Worm (Caenorhabditis elegans) whole organism, L2 larva: Measurements from ENCODE around the gene atg-18.

Source experiments
- C34F6.9 ChIP-seq: fragments of 150-350 bp; optimal IDR thresholded peaks from 2 replicates; lab custom pipeline; 2014; ENCODE audit warnings: missing biosample characterization, missing genetic modification characterization
- F13H6.1 ChIP-seq: sonication (generic microtip); optimal IDR thresholded peaks from 2 replicates; lab custom pipeline; 2016; ENCODE audit warnings: missing genetic modification characterization, missing compliant biosample characterization
- R02D3.7 ChIP-seq: fragments of 150-350 bp; optimal IDR thresholded peaks from 2 replicates; lab custom pipeline; 2014; ENCODE audit warnings: missing biosample characterization, missing genetic modification characterization
- Y55F3AM.14 ChIP-seq: fragments of 200-800 bp; sonication (Bioruptor generic); optimal IDR thresholded peaks from 2 replicates; lab custom pipeline; 2018; ENCODE audit warnings: mild to moderate bottlenecking, missing genetic modification characterization, missing compliant biosample characterization
- ZK546.5 ChIP-seq: sonication (generic microtip); optimal IDR thresholded peaks from 2 replicates; lab custom pipeline; 2017; ENCODE audit warnings: missing biosample characterization, missing genetic modification characterization
- alr-1 ChIP-seq: fragments of 150-350 bp; optimal IDR thresholded peaks from 2 replicates; lab custom pipeline; 2014; ENCODE audit warnings: missing biosample characterization, missing genetic modification characterization
- aly-2 ChIP-seq: fragments of 150-350 bp; optimal IDR thresholded peaks from 2 replicates; lab custom pipeline; 2014; ENCODE audit warnings: missing biosample characterization, missing genetic modification characterization
- ama-1 ChIP-seq: fragments of 150-350 bp; optimal IDR thresholded peaks from 2 replicates; lab custom pipeline; 2018; ENCODE audit warnings: inconsistent platforms
- blmp-1 ChIP-seq: sonication (generic microtip); optimal IDR thresholded peaks from 2 replicates; lab custom pipeline; 2017; ENCODE audit warnings: missing genetic modification characterization, mild to moderate bottlenecking, missing compliant biosample characterization, antibody characterized with exemption, moderate library complexity; ENCODE audit not compliant: insufficient read depth
- ceh-16 ChIP-seq: fragments of 150-350 bp; optimal IDR thresholded peaks from 2 replicates; lab custom pipeline; 2014; ENCODE audit warnings: missing biosample characterization, missing genetic modification characterization
- ceh-82 ChIP-seq: fragments of 150-350 bp; optimal IDR thresholded peaks from 2 replicates; lab custom pipeline; 2014; ENCODE audit warnings: missing biosample characterization, missing genetic modification characterization
- crh-2 ChIP-seq: sonication (generic microtip); optimal IDR thresholded peaks from 2 replicates; lab custom pipeline; 2017; ENCODE audit warnings: missing biosample characterization, missing genetic modification characterization
- dmd-4 ChIP-seq: sonication (generic microtip); optimal IDR thresholded peaks from 2 replicates; lab custom pipeline; 2017; ENCODE audit warnings: missing biosample characterization, missing genetic modification characterization
- egl-27 ChIP-seq: sonication (generic microtip); optimal IDR thresholded peaks from 3 replicates; lab custom pipeline; 2017; ENCODE audit warnings: missing biosample characterization, missing genetic modification reagents, missing genetic modification characterization
- elt-1 ChIP-seq: fragments of 150-350 bp; optimal IDR thresholded peaks from 2 replicates; lab custom pipeline; 2014; ENCODE audit warnings: missing biosample characterization, missing genetic modification characterization
- elt-3 ChIP-seq: sonication (generic microtip); optimal IDR thresholded peaks from 2 replicates; lab custom pipeline; 2017; ENCODE audit warnings: missing biosample characterization, missing genetic modification characterization
- fos-1 ChIP-seq: fragments of 150-350 bp; optimal IDR thresholded peaks from 2 replicates; lab custom pipeline; 2014; ENCODE audit warnings: missing biosample characterization, missing genetic modification characterization
- gmeb-1 ChIP-seq: fragments of 150-350 bp; optimal IDR thresholded peaks from 2 replicates; lab custom pipeline; 2014; ENCODE audit warnings: missing biosample characterization, missing genetic modification characterization
- lin-11 ChIP-seq: fragments of 150-350 bp; sonication (generic microtip); optimal IDR thresholded peaks from 2 replicates; lab custom pipeline; 2014; ENCODE audit warnings: missing biosample characterization, missing genetic modification characterization, inconsistent platforms, mixed read lengths
- lin-13 ChIP-seq: fragments of 150-350 bp; optimal IDR thresholded peaks from 2 replicates; lab custom pipeline; 2014; ENCODE audit warnings: missing biosample characterization, missing genetic modification reagents, missing genetic modification characterization
- lin-39 ChIP-seq: fragments of 150-350 bp; optimal IDR thresholded peaks from 2 replicates; lab custom pipeline; 2014; ENCODE audit warnings: missing biosample characterization, missing genetic modification reagents, missing genetic modification characterization
- lsy-2 ChIP-seq, 2 experiments: fragments of 150-350 bp in 1 of 2; sonication (generic microtip) in 1 of 2; optimal IDR thresholded peaks; 2 replicates each; lab custom pipeline; 2014 to 2017; ENCODE audit warnings: missing biosample characterization in 2 of 2, missing genetic modification characterization in 2 of 2
- mab-5 ChIP-seq: fragments of 150-350 bp; optimal IDR thresholded peaks from 2 replicates; lab custom pipeline; 2014; ENCODE audit warnings: missing biosample characterization, missing genetic modification characterization
- mbf-1 ChIP-seq: sonication (generic microtip); optimal IDR thresholded peaks from 2 replicates; lab custom pipeline; 2017; ENCODE audit warnings: missing biosample characterization, missing genetic modification characterization
- mdl-1 ChIP-seq, 2 experiments: fragments of 150-350 bp in 1 of 2; sonication (generic microtip) in 1 of 2; optimal IDR thresholded peaks; 2 replicates each; lab custom pipeline; 2017; ENCODE audit warnings: missing biosample characterization in 2 of 2, missing genetic modification characterization in 2 of 2
- nhr-10 ChIP-seq: sonication (generic microtip); optimal IDR thresholded peaks from 2 replicates; lab custom pipeline; 2017; ENCODE audit warnings: missing biosample characterization, missing genetic modification characterization
- nhr-11 ChIP-seq: fragments of 150-350 bp; optimal IDR thresholded peaks from 2 replicates; lab custom pipeline; 2014; ENCODE audit warnings: missing biosample characterization, missing genetic modification characterization
- nhr-12 ChIP-seq: fragments of 150-350 bp; optimal IDR thresholded peaks from 2 replicates; lab custom pipeline; 2014; ENCODE audit warnings: missing biosample characterization, missing genetic modification characterization
- nhr-129 ChIP-seq: fragments of 150-350 bp; optimal IDR thresholded peaks from 2 replicates; lab custom pipeline; 2014; ENCODE audit warnings: missing biosample characterization, missing genetic modification characterization
- nhr-21 ChIP-seq: fragments of 150-350 bp; optimal IDR thresholded peaks from 2 replicates; lab custom pipeline; 2014; ENCODE audit warnings: missing biosample characterization, missing genetic modification characterization
- nhr-23 ChIP-seq: fragments of 150-350 bp; optimal IDR thresholded peaks from 2 replicates; lab custom pipeline; 2014; ENCODE audit warnings: missing biosample characterization, missing genetic modification reagents, missing genetic modification characterization
- nhr-237 ChIP-seq: fragments of 150-350 bp; optimal IDR thresholded peaks from 2 replicates; lab custom pipeline; 2014; ENCODE audit warnings: missing biosample characterization, missing genetic modification characterization
- nhr-25 ChIP-seq: fragments of 150-350 bp; sonication (generic microtip); optimal IDR thresholded peaks from 3 replicates; lab custom pipeline; 2014; ENCODE audit warnings: missing biosample characterization, missing genetic modification characterization
- nhr-6 ChIP-seq: fragments of 150-350 bp; optimal IDR thresholded peaks from 2 replicates; lab custom pipeline; 2014; ENCODE audit warnings: missing biosample characterization, missing genetic modification characterization
- nhr-77 ChIP-seq: fragments of 150-350 bp; optimal IDR thresholded peaks from 2 replicates; lab custom pipeline; 2014; ENCODE audit warnings: missing biosample characterization, missing genetic modification characterization
- peb-1 ChIP-seq: fragments of 150-350 bp; optimal IDR thresholded peaks from 2 replicates; lab custom pipeline; 2014; ENCODE audit warnings: missing biosample characterization, missing genetic modification characterization
- sem-4 ChIP-seq: fragments of 150-350 bp; optimal IDR thresholded peaks from 2 replicates; lab custom pipeline; 2014; ENCODE audit warnings: missing biosample characterization, missing genetic modification reagents, missing genetic modification characterization
- skn-1 ChIP-seq: sonication (generic microtip); optimal IDR thresholded peaks from 2 replicates; lab custom pipeline; 2017; ENCODE audit warnings: missing biosample characterization, missing genetic modification characterization
- sma-3 ChIP-seq: sonication (generic microtip); optimal IDR thresholded peaks from 2 replicates; lab custom pipeline; 2016; ENCODE audit warnings: missing genetic modification reagents, missing genetic modification characterization, missing compliant biosample characterization
- sma-9 ChIP-seq, 2 experiments: fragments of 150-350 bp in 1 of 2; sonication (generic microtip) in 1 of 2; optimal IDR thresholded peaks; 2 replicates each; lab custom pipeline; 2014 to 2016; ENCODE audit warnings: missing genetic modification characterization in 2 of 2, mild to moderate bottlenecking in 1 of 2, missing biosample characterization in 1 of 2, missing compliant biosample characterization in 1 of 2, missing genetic modification reagents in 1 of 2, moderate library complexity in 1 of 2
- snpc-4 ChIP-seq: fragments of 150-350 bp; optimal IDR thresholded peaks from 2 replicates; lab custom pipeline; 2014; ENCODE audit warnings: missing biosample characterization, missing genetic modification characterization
- unc-39 ChIP-seq: fragments of 150-350 bp; optimal IDR thresholded peaks from 2 replicates; lab custom pipeline; 2014; ENCODE audit warnings: missing biosample characterization, missing genetic modification characterization
- unc-55 ChIP-seq: fragments of 150-350 bp; sonication (generic microtip); optimal IDR thresholded peaks from 3 replicates; lab custom pipeline; 2014; ENCODE audit warnings: missing biosample characterization, missing genetic modification reagents, missing genetic modification characterization
- unc-62 ChIP-seq: fragments of 150-350 bp; optimal IDR thresholded peaks from 2 replicates; lab custom pipeline; 2014; ENCODE audit warnings: missing biosample characterization, missing genetic modification reagents, missing genetic modification characterization
- zag-1 ChIP-seq: fragments of 150-350 bp; optimal IDR thresholded peaks from 2 replicates; lab custom pipeline; 2014; ENCODE audit warnings: missing biosample characterization, missing genetic modification characterization
- ztf-1 ChIP-seq: fragments of 200-800 bp; sonication (Bioruptor generic); conservative IDR thresholded peaks from 2 replicates; pipeline ENCODE4 v1.3.6; 2022; ENCODE audit warnings: missing genetic modification characterization, missing compliant biosample characterization
- ztf-11 ChIP-seq: sonication (generic microtip); optimal IDR thresholded peaks from 2 replicates; lab custom pipeline; 2017; ENCODE audit warnings: missing biosample characterization, missing genetic modification characterization
- ztf-4 ChIP-seq: fragments of 150-350 bp; optimal IDR thresholded peaks from 2 replicates; lab custom pipeline; 2014; ENCODE audit warnings: missing biosample characterization, missing genetic modification characterization

atg-18 gene

ce11 chrV:8658577-8659362, 27.6 kb upstream of the atg-18 start:
- TF ChIP-seq aly-2 (tag; lab: Kevin White, UChicago) (no peak), unc-55 (GFP tag; lab: Kevin White, UChicago) (no peak), nhr-129 (tag; lab: Kevin White, UChicago) (peak; percentile 68), lin-11 (tag; lab: Kevin White, UChicago) (no peak), ceh-16 (tag; lab: Kevin White, UChicago) (no peak), sem-4 (tag; lab: Kevin White, UChicago) (peak; percentile 70), ztf-11 (no peak), ZK546.5 (tag; lab: Kevin White, UChicago) (no peak), mab-5 (tag; lab: Kevin White, UChicago) (no peak), C34F6.9 (peak; percentile 54), ama-1 (lab: Kevin White, UChicago) (no peak), blmp-1 (peak; percentile 21), nhr-77 (tag; lab: Kevin White, UChicago) (no peak), unc-62 (GFP tag; lab: Kevin White, UChicago) (no peak), peb-1 (tag; lab: Kevin White, UChicago) (no peak), F13H6.1 (tag; lab: Kevin White, UChicago) (peak; percentile 81), nhr-12 (tag; lab: Kevin White, UChicago) (no peak), skn-1 (tag; lab: Kevin White, UChicago) (no peak), sma-9 (GFP tag; optimal IDR thresholded peaks at IDR 0.05; lab: Kevin White, UChicago) (peak; percentile 93), sma-9 (tag; optimal IDR thresholded peaks at IDR 0.05; lab: Kevin White, UChicago) (no peak), elt-3 (tag; lab: Kevin White, UChicago) (no peak), mbf-1 (tag; lab: Kevin White, UChicago) (no peak), nhr-11 (tag; lab: Kevin White, UChicago) (no peak), lin-39 (tag; lab: Kevin White, UChicago) (no peak), nhr-10 (tag; lab: Kevin White, UChicago) (no peak), ztf-4 (tag; lab: Kevin White, UChicago) (no peak), nhr-237 (tag; lab: Kevin White, UChicago) (no peak), ceh-82 (tag; lab: Kevin White, UChicago) (no peak), mdl-1 (tag; optimal IDR thresholded peaks at IDR 0.05; lab: Kevin White, UChicago) (no peak), dmd-4 (no peak), unc-39 (tag; lab: Kevin White, UChicago) (no peak), egl-27 (tag; lab: Kevin White, UChicago) (no peak), nhr-25 (tag; lab: Kevin White, UChicago) (peak; percentile 23), crh-2 (tag; lab: Kevin White, UChicago) (no peak), lin-13 (GFP tag; lab: Kevin White, UChicago) (no peak), alr-1 (tag; lab: Kevin White, UChicago) (no peak), snpc-4 (tag; lab: Kevin White, UChicago) (no peak), gmeb-1 (tag; lab: Kevin White, UChicago) (no peak), elt-1 (no peak), sma-3 (no peak), R02D3.7 (tag; lab: Kevin White, UChicago) (no peak), fos-1 (tag; lab: Kevin White, UChicago) (no peak), Y55F3AM.14 (GFP tag; lab: Kevin White, UChicago) (no peak), ztf-1 (no peak), zag-1 (no peak), nhr-23 (tag; lab: Kevin White, UChicago) (no peak), nhr-6 (peak; percentile 50), lsy-2 (tag; optimal IDR thresholded peaks at IDR 0.05; lab: Kevin White, UChicago) (peak in 1 of 2 experiments; percentile 48), nhr-21 (tag; lab: Kevin White, UChicago) (no peak)
